Worm (Caenorhabditis elegans): ENCODE data around the gene F20D6.9.

F20D6.9 gene

DNA sequence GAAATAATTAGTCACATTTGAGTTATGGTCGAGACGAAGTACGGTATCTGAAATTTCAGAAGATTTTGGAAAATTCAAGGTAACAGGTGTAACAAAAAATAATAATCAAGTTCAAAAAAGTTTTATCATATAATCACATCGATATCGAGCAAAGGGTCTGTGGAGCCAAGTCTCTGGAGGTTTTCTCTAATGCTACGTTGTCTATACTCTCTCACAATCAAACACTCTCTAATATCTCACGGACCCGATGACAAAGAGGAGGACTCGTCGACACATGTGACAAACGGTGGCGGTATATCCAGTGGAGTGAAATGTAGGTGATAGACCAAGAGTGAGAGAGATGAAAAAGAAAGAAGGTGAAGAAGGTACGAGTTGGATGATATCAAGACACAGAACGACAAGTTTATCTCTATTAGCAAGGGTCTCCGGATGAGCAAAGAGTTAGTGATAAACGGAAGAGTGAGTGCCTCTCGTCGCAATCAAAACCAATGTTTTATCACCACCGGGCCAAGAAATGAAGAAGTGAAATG is 18.7 kb upstream of the F20D6.9 start, which contains the start of gene F20D6.10:
TSS of gene F20D6.10 (minus strand) at position 51 of the 530 bp plus-strand sequence.
- TF ChIP-seq med-1 (GFP tag; optimal IDR thresholded peaks at IDR 0.05; ENCODE audit: insufficient read depth) = no peak
- no peak for TF ChIP-seq ztf-29 (GFP tag; IDR thresholded peaks at IDR 0.05)
- TF ChIP-seq klf-2 (GFP tag; conservative IDR thresholded peaks at IDR 0.05) = no peak
- no peak for TF ChIP-seq flt-1 (GFP tag; IDR thresholded peaks at IDR 0.05)
- TF ChIP-seq T22C8.4 (GFP tag; IDR thresholded peaks at IDR 0.05) = no peak
- TF ChIP-seq cog-1 (tag; optimal IDR thresholded peaks at IDR 0.05) = no peak
- TF ChIP-seq ref-1 (GFP tag; conservative IDR thresholded peaks at IDR 0.05) = no peak
- no peak for TF ChIP-seq ztf-23 (GFP tag; IDR thresholded peaks at IDR 0.05)
- no peak for TF ChIP-seq tab-1 (GFP tag; IDR thresholded peaks at IDR 0.05)

ce11 chrV:8190430-8190829 is 13.2 kb upstream of the F20D6.9 start, which contains the start of gene F20D6.1:
Gene F20D6.1 (plus strand): TSS chrV:8190730.
- TF ChIP-seq ref-1 (GFP tag; conservative IDR thresholded peaks at IDR 0.05) = no peak
- TF ChIP-seq ztf-23 (GFP tag; IDR thresholded peaks at IDR 0.05) = no peak
- TF ChIP-seq tab-1 (GFP tag; IDR thresholded peaks at IDR 0.05) = no peak
- no peak for TF ChIP-seq cog-1 (tag; optimal IDR thresholded peaks at IDR 0.05)
- no peak for TF ChIP-seq flt-1 (GFP tag; IDR thresholded peaks at IDR 0.05)
- TF ChIP-seq T22C8.4 (GFP tag; IDR thresholded peaks at IDR 0.05) = no peak
- TF ChIP-seq klf-2 (GFP tag; conservative IDR thresholded peaks at IDR 0.05) = no peak
- no peak for TF ChIP-seq ztf-29 (GFP tag; IDR thresholded peaks at IDR 0.05)
- TF ChIP-seq med-1 (GFP tag; optimal IDR thresholded peaks at IDR 0.05; ENCODE audit: insufficient read depth) = no peak

- TF ChIP-seq ztf-29 (GFP tag; IDR thresholded peaks at IDR 0.05) = no peak
- no peak for TF ChIP-seq ztf-23 (GFP tag; IDR thresholded peaks at IDR 0.05)
- no peak for TF ChIP-seq med-1 (GFP tag; optimal IDR thresholded peaks at IDR 0.05; ENCODE audit: insufficient read depth)
- no peak for TF ChIP-seq tab-1 (GFP tag; IDR thresholded peaks at IDR 0.05)
Observed at ce11 chrV:8190016-8190415, 12.8 kb upstream of the F20D6.9 start, which contains the start of gene F20D6.12. Gene F20D6.12 (minus strand): TSS chrV:8190116.

DNA sequence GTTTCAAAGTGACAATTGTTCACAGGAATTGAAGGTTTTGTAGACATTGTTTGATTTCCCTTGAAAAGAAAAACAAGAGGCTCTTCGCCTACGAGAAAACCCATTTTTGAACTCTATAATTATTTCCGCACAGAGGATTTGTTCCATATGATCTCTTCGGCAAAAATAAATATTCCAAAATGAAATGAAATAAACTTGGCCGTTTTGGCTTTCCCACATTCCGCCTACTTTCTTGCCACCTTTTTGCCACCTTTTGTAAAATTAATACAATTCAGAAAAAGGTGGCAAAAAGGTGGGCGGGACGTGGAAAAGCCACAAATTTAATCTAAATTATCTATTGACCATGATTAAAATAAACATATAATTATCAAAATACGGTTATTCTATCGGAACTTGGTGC is 11.2 kb upstream of the F20D6.9 start, which contains the start of gene F20D6.15:
TSS of gene F20D6.15 (minus strand) at position 47 of the 400 bp plus-strand sequence.
- no peak for TF ChIP-seq med-1 (GFP tag; optimal IDR thresholded peaks at IDR 0.05; ENCODE audit: insufficient read depth)
- TF ChIP-seq tab-1 (GFP tag; IDR thresholded peaks at IDR 0.05) = no peak
- no peak for TF ChIP-seq ztf-23 (GFP tag; IDR thresholded peaks at IDR 0.05)
- TF ChIP-seq T22C8.4 (GFP tag; IDR thresholded peaks at IDR 0.05) = no peak
- no peak for TF ChIP-seq cog-1 (tag; optimal IDR thresholded peaks at IDR 0.05)
- no peak for TF ChIP-seq flt-1 (GFP tag; IDR thresholded peaks at IDR 0.05)
- TF ChIP-seq ztf-29 (GFP tag; IDR thresholded peaks at IDR 0.05) = no peak
- TF ChIP-seq ref-1 (GFP tag; conservative IDR thresholded peaks at IDR 0.05) = no peak
- no peak for TF ChIP-seq klf-2 (GFP tag; conservative IDR thresholded peaks at IDR 0.05)

DNA sequence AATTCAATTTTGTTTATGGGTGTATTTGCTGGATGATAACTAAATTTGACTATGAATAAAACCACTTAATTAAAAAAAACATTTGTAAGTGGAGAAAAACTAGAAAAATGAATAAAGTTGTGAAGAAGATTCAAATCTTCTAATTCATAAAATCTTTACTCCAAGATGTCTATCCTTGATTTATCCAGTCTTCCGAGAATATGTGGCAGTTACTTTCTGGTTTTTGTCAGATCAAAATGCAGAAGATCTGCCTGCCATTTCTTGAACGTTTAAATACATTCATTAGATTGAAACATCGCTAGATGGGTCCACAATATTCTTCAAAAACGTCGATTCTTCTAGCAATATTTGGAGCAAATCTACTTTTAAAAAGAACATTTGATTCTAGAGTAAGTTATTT is 8.5 kb upstream of the F20D6.9 start, which contains the start of gene F20D6.2:
TSS of gene F20D6.2 (plus strand) at position 301 of the 400 bp plus-strand sequence.
- TF ChIP-seq T22C8.4 (GFP tag; IDR thresholded peaks at IDR 0.05) = no peak
- no peak for TF ChIP-seq med-1 (GFP tag; optimal IDR thresholded peaks at IDR 0.05; ENCODE audit: insufficient read depth)
- no peak for TF ChIP-seq ztf-23 (GFP tag; IDR thresholded peaks at IDR 0.05)
- TF ChIP-seq ztf-29 (GFP tag; IDR thresholded peaks at IDR 0.05) = no peak
- no peak for TF ChIP-seq ref-1 (GFP tag; conservative IDR thresholded peaks at IDR 0.05)
- TF ChIP-seq cog-1 (tag; optimal IDR thresholded peaks at IDR 0.05) = no peak
- TF ChIP-seq flt-1 (GFP tag; IDR thresholded peaks at IDR 0.05) = no peak
- no peak for TF ChIP-seq klf-2 (GFP tag; conservative IDR thresholded peaks at IDR 0.05)
- TF ChIP-seq tab-1 (GFP tag; IDR thresholded peaks at IDR 0.05) = no peak

ce11 chrV:8183384-8183783 is 6.1 kb upstream of the F20D6.9 start, which contains the start of gene srp-8:
Gene srp-8 (plus strand): TSS chrV:8183684.
- TF ChIP-seq cog-1 (tag; optimal IDR thresholded peaks at IDR 0.05) = no peak

DNA sequence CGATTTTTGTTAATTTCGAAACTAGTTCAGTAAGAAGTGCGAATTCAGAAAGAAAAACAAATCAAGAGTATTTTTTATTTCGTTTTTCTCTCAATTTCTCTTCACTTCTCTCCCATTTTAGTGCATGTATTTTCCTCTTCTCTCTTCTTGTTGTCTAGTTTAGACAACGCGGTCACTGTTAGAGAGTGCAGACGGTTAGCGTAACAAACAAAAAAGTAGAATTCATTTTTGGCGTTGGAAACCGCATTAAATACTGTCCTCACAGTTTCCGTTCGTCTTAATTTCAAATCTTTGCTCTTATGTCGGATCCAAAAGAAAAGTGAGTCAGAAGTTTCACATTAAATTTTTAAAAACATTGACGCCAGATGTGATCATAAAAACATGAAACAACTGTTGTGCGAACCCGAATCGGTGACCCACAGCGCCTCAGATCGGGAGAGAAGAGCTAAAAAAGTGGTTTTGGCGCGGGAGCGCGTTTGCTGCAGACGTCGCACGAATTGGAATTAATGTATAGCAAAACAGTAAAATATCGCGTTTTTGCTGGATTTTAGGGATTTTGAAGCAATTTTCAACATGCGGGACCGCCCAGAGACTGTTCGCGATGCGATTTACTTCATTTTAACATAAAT is 1.8 kb upstream of the F20D6.9 start, which contains the start of gene srp-7:
TSS of gene srp-7 (plus strand) at position 213 of the 629 bp plus-strand sequence.
- TF ChIP-seq klf-2 (GFP tag; conservative IDR thresholded peaks at IDR 0.05) (no peak), ref-1 (GFP tag; conservative IDR thresholded peaks at IDR 0.05) (no peak), ztf-29 (GFP tag; IDR thresholded peaks at IDR 0.05) (no peak), flt-1 (GFP tag; IDR thresholded peaks at IDR 0.05) (no peak), med-1 (GFP tag; optimal IDR thresholded peaks at IDR 0.05; ENCODE audit: insufficient read depth) (no peak), T22C8.4 (GFP tag; IDR thresholded peaks at IDR 0.05) (no peak), cog-1 (tag; optimal IDR thresholded peaks at IDR 0.05) (no peak), ztf-23 (GFP tag; IDR thresholded peaks at IDR 0.05) (no peak), tab-1 (GFP tag; IDR thresholded peaks at IDR 0.05) (no peak)

- TF ChIP-seq tab-1 (GFP tag; IDR thresholded peaks at IDR 0.05) (no peak), cog-1 (tag; optimal IDR thresholded peaks at IDR 0.05) (no peak), ztf-23 (GFP tag; IDR thresholded peaks at IDR 0.05) (no peak), klf-2 (GFP tag; conservative IDR thresholded peaks at IDR 0.05) (no peak), T22C8.4 (GFP tag; IDR thresholded peaks at IDR 0.05) (no peak), ref-1 (GFP tag; conservative IDR thresholded peaks at IDR 0.05) (no peak), flt-1 (GFP tag; IDR thresholded peaks at IDR 0.05) (no peak), med-1 (GFP tag; optimal IDR thresholded peaks at IDR 0.05; ENCODE audit: insufficient read depth) (no peak), ztf-29 (GFP tag; IDR thresholded peaks at IDR 0.05) (no peak)
Observed at ce11 chrV:8178279-8178678, 1.0 kb upstream of the F20D6.9 start.

- no peak for TF ChIP-seq ztf-29 (GFP tag; IDR thresholded peaks at IDR 0.05)
- TF ChIP-seq flt-1 (GFP tag; IDR thresholded peaks at IDR 0.05) = no peak
- TF ChIP-seq T22C8.4 (GFP tag; IDR thresholded peaks at IDR 0.05) = no peak
- TF ChIP-seq tab-1 (GFP tag; IDR thresholded peaks at IDR 0.05) = no peak
- no peak for TF ChIP-seq med-1 (GFP tag; optimal IDR thresholded peaks at IDR 0.05; ENCODE audit: insufficient read depth)
- no peak for TF ChIP-seq ztf-23 (GFP tag; IDR thresholded peaks at IDR 0.05)
Observed at ce11 chrV:8171688-8172087, 5.6 kb downstream of the F20D6.9 start.

ce11 chrV:8170300-8170699 is 6.9 kb downstream of the F20D6.9 start:
- TF ChIP-seq klf-2 (GFP tag; conservative IDR thresholded peaks at IDR 0.05) (no peak), tab-1 (GFP tag; IDR thresholded peaks at IDR 0.05) (no peak), med-1 (GFP tag; optimal IDR thresholded peaks at IDR 0.05; ENCODE audit: insufficient read depth) (no peak), ref-1 (GFP tag; conservative IDR thresholded peaks at IDR 0.05) (no peak), flt-1 (GFP tag; IDR thresholded peaks at IDR 0.05) (no peak), T22C8.4 (GFP tag; IDR thresholded peaks at IDR 0.05) (no peak), cog-1 (tag; optimal IDR thresholded peaks at IDR 0.05) (no peak), ztf-23 (GFP tag; IDR thresholded peaks at IDR 0.05) (no peak), ztf-29 (GFP tag; IDR thresholded peaks at IDR 0.05) (no peak)

Data from whole organism, midembryonic.